Fruit fly (Drosophila melanogaster) Kc167 (cell line): Measurements from ENCODE around the gene CG31463.

Source experiments
- Myc ChIP-seq: fragments of >200 bp; optimal IDR thresholded peaks from 2 replicates; lab custom pipeline; 2017; ENCODE audit warnings: missing external identifiers
- Sin3A ChIP-seq: fragments of >200 bp; optimal IDR thresholded peaks from 2 replicates; lab custom pipeline; 2018; ENCODE audit warnings: missing external identifiers
- h ChIP-seq: fragments of >200 bp; optimal IDR thresholded peaks from 3 replicates; lab custom pipeline; 2018; ENCODE audit warnings: missing external identifiers
- insv ChIP-seq: fragments of >200 bp; optimal IDR thresholded peaks from 3 replicates; lab custom pipeline; 2018; ENCODE audit warnings: missing external identifiers
- psq ChIP-seq: fragments of >200 bp; optimal IDR thresholded peaks from 2 replicates; lab custom pipeline; 2017; ENCODE audit warnings: missing external identifiers
- ttk ChIP-seq: sonication (Bioruptor generic); optimal IDR thresholded peaks from 2 replicates; lab custom pipeline; 2017; ENCODE audit warnings: missing external identifiers

CG31463 gene

DNA sequence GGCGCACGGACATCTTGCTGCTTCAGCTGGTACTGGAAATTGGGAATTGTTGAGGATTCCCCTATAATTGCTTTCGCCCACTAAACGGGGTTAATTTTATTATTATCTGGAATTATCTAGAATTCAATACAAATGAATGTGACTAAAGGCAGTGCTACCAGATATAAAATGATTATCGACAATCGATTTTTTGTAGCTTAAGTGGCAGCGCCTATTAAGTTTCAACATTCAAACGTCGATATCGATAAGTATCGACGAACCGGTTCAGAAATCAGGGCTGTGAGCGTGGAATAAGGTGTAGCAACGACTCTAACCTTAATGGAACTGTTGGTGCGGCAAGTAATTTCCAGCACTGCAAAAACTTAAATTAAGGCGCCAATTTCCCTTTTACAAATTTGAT lies 13.0 kb downstream of the CG31463 start, which contains the start of gene Sgt1:
Gene Sgt1 (minus strand): TSS at position 165 of the 400 bp plus-strand sequence.
- TF ChIP-seq Myc (no peak), Sin3A (lab: Kevin White, UChicago) (no peak), insv (lab: Kevin White, UChicago) (no peak), psq (lab: Kevin White, UChicago) (no peak), ttk (lab: Kevin White, UChicago) (no peak), h (lab: Kevin White, UChicago) (no peak)

DNA sequence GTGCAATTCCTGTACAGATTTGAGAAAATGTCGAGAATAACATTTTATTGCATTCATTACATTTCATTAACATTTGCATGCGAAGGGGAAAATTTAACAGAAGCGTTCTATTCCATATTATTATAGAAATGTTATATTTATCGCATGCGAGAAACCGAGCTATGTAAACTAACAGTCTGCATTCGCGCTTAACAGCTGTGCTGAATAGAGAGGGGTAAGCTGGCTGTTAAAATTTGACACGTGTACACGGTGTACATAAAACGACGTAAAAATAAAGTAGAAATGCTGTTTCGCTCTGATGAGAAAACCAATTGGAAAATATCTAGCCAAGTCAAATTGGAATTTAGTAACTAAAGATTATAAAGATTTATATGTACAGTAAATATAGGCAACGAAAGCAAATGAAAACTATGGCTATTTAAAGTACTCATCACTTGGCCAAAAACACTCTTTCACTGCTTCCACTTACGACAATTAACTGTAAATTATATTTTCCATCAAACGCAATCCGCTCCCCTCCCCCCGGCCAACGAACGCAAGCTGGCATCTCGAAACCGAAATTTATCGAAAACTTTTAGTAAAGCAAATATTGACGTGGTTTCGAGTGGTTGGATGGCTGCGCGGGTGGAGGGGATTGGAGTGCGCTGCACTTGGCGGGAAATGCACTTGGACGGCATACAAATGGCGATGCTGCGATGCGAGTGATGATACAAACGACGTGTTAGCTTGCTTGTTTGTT lies 14.2 kb downstream of the CG31463 start:
- TF ChIP-seq ttk (lab: Kevin White, UChicago) = no peak
- TF ChIP-seq h (lab: Kevin White, UChicago) = no peak
- no peak for TF ChIP-seq insv (lab: Kevin White, UChicago)
- no peak for TF ChIP-seq psq (lab: Kevin White, UChicago)
- TF ChIP-seq Sin3A (lab: Kevin White, UChicago) = no peak

DNA sequence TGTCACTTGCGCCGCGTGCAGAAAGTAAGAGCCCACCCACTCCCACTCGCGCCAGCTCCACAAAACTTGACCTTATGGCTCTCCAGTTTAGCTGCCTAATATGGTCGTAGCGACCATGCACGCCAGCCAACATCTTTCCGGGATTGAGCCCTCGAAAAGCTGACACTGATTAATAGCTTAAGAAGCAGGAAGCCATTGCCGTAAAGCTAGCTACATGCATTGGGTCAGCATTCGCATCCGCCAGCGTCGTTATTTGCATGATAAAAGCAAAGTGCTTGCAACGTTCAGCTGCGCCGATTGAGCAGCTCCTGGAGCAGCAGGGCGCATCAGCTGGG lies 14.8 kb downstream of the CG31463 start:
- TF ChIP-seq h (lab: Kevin White, UChicago) (no peak), Myc (no peak), insv (lab: Kevin White, UChicago) (no peak), ttk (lab: Kevin White, UChicago) (no peak), Sin3A (lab: Kevin White, UChicago) (no peak), psq (lab: Kevin White, UChicago) (no peak)

DNA sequence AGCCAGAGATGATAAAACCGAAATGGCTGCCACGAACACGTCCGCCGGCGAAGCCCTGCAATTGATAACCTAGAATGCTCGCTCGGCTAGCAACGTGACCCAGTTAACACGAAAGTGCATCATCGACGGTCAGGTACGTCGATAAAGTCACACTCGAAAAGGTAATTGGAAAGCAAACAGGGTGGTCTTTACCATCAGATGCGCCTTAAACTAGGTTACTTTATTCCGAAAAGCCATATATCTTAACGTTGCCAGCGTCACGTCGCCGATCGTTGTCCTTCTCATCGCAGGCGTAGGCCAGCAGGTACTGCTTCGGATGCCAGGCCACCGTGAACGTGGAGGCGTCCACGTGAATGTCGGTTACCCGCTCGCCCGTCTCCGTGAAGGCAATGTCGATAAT lies 15.1 kb downstream of the CG31463 start:
- TF ChIP-seq Myc = no peak

DNA sequence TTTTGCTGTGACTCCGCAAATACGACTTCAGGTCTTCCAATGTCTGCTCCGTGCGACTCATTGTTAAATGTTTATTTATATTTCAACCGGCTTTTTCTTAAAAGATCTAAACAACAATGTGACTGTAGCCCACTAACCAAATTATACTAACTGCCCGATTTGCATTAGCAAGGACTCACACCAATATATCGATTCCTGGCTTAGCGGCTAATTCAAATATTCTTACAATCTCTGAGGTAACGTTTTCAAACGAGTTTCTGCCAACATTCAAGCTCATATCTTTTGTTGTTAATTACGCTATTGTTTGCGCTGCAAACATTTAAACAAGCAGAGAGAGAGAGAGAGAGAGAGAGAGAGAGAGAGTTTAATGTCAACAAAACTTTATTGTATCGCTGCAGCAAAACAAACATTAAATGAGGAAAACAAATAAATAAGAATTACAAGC lies 16.4 kb downstream of the CG31463 start, which contains the start of gene tex:
Gene tex (minus strand): TSS at position 131 of the 445 bp plus-strand sequence.
- TF ChIP-seq psq (lab: Kevin White, UChicago) (no peak), insv (lab: Kevin White, UChicago) (no peak), Myc (no peak), h (lab: Kevin White, UChicago) (no peak), Sin3A (lab: Kevin White, UChicago) (no peak), ttk (lab: Kevin White, UChicago) (no peak)

DNA sequence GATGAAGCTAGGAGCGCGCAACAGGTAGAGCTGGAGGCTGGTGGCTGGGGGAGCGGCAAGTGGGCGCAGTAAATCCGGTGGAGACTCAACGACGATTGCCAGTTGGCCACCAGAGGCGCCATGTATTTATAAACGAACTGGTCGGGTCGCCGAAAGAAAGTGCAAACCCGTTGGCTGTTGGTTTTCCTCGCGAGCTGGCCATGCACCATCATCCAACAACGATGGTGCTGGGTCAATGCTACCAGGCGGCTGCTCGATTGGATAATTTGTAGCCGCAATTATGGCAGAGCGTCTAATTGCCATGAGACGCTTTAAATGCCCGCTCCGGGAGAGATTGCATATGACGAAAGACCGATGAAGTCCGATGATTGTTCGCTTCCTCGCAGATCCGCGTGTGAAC lies 18.5 kb downstream of the CG31463 start, which contains the start of gene CG11693:
Gene CG11693 (minus strand): TSS at position 101 of the 400 bp plus-strand sequence.
- no peak for TF ChIP-seq Sin3A (lab: Kevin White, UChicago)
- TF ChIP-seq ttk (lab: Kevin White, UChicago) = no peak
- no peak for TF ChIP-seq h (lab: Kevin White, UChicago)
- TF ChIP-seq Myc = no peak
- no peak for TF ChIP-seq psq (lab: Kevin White, UChicago)
- no peak for TF ChIP-seq insv (lab: Kevin White, UChicago)

DNA sequence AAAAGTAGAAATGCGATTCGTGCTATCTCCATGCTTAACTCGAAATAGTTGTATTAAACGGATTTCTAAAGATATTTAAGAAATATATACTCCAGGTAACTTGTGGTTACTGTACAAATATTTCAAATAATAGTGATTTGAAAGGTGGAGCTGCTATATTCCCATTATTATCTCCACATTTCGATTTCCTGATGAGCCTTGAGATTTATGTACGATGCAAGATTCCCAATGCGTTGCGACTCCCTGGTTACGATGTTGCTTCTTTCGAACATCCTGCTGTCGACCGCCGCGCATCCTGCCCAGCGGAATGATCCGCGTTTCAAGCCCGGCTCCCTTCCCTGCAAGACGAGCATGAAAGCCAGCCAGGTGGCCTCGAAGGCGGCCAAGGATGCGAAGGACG lies 19.9 kb downstream of the CG31463 start, which contains the start of the genes CG11694 and CG11698:
Gene CG11694 (minus strand): TSS at position 101 of the 400 bp plus-strand sequence.
Gene CG11698 (plus strand): TSS at position 152 of the 400 bp plus-strand sequence.
- TF ChIP-seq insv (lab: Kevin White, UChicago) = no peak
- TF ChIP-seq h (lab: Kevin White, UChicago) = no peak
- TF ChIP-seq Myc = no peak
- TF ChIP-seq ttk (lab: Kevin White, UChicago) = no peak
- no peak for TF ChIP-seq Sin3A (lab: Kevin White, UChicago)
- TF ChIP-seq psq (lab: Kevin White, UChicago) = no peak

DNA sequence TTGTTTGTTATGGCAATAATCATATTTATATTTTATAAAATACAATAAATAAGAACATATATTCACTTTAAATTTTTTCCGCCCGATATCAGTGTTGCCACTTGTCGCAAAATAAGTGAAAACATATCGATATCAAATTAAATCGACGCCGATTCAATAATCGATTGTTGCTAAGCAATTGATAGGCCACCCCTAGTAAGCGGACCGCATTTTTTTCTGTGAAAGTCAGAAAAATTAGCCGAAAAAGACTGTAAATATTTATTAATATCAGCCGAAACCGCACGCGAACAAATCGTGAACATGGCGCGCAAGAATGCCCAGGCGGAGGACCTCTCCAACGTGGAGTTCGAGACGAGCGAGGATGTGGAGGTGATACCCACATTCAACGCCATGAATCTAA lies 20.9 kb downstream of the CG31463 start, which contains the start of gene CG7483:
Gene CG7483 (plus strand): TSS at position 171 of the 400 bp plus-strand sequence.
- no peak for TF ChIP-seq insv (lab: Kevin White, UChicago)
- no peak for TF ChIP-seq ttk (lab: Kevin White, UChicago)
- TF ChIP-seq h (lab: Kevin White, UChicago) = no peak
- TF ChIP-seq psq (lab: Kevin White, UChicago) = no peak
- TF ChIP-seq Myc = no peak
- no peak for TF ChIP-seq Sin3A (lab: Kevin White, UChicago)

DNA sequence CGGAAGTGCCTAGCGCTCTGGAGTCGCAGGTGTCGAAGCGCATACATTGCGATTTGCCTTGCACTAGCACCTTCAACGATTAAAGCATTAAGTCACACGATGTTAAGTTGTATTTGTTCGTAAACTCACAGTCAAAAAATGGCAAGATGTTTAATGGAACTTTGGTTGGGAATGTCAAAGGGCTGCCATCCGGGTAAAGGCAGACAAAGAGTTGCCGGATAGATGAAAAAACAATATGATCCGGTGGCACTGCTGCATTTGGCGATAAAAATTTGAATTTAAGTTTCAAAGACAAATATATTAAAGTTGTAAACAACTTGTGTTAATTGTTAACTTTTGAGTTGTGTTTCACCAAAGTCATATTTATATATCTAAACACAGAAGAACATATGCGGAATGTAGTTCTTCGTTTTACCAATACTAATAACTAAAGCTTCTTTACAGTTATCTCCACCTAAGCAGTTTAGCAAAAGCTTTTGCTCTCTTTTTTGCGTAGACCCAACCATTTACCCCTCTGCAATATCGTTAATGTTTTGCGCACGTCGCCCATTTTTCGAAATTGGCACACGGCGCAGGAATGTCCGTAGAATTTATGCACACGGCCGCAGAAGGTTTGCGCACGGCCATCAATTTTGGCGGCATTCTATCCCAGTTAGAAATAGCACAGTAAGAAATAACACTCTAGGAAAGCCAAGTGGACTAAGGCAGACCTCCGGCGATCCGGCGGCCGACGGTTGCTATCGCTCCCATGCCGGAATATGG lies 24.4 kb downstream of the CG31463 start, which contains the start of gene Coq2:
Gene Coq2 (minus strand): TSS at position 200 of the 762 bp plus-strand sequence.
- TF ChIP-seq insv (lab: Kevin White, UChicago) (no peak), Myc (no peak), ttk (lab: Kevin White, UChicago) (no peak), Sin3A (lab: Kevin White, UChicago) (no peak), h (lab: Kevin White, UChicago) (no peak), psq (lab: Kevin White, UChicago) (no peak)

DNA sequence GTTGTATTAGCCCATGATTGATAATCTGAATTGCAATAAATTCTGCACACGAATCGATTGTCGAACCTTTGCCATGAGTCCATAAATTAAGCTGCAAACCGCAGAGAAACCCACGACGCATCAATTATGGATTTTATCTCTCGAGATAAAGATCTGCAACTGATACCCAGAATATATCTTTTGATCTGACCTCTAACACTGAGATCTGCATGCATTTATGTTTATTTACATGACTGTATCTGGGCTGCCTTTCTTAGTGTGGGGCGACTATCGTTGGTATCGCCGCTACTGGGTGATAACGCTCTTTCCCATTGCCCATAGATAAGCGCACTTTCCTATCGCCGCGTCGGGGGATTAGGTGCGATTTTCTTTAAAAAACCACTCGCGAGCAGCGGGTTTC lies 25.1 kb downstream of the CG31463 start, which contains the start of gene Ctr1B:
Gene Ctr1B (plus strand): TSS at position 398 of the 400 bp plus-strand sequence.
- TF ChIP-seq Myc (no peak), psq (lab: Kevin White, UChicago) (no peak), Sin3A (lab: Kevin White, UChicago) (no peak), insv (lab: Kevin White, UChicago) (no peak), h (lab: Kevin White, UChicago) (no peak), ttk (lab: Kevin White, UChicago) (no peak)

DNA sequence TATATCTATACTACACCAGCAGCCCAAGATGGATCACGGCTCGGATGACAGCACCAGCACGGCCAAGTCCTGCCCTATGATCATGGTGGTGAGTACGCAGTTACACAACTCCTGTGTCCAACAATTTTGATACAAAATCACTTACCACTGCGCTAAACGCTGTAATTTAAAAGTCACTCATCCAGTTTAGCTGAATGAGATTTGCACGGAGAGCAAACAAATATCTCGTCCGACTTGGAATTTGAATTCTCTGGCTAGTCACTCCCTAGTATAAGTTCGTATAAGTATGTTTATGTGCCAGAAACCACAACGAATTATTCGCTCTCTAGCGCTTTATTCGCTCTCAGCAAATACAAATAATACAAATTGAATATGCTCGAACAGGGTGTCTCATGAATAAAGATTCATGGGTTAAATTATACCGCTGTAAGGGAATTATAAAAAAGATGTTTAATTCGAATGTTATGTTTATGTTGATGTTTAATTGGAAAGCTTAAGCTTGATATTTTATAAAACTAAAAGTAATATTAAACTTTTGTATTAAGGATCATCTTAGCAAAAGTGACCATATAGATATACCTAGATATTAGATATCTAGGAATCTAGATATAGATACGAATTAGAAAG lies 25.7 kb downstream of the CG31463 start:
- TF ChIP-seq ttk (lab: Kevin White, UChicago) = no peak
- TF ChIP-seq Myc = no peak
- no peak for TF ChIP-seq psq (lab: Kevin White, UChicago)
- TF ChIP-seq insv (lab: Kevin White, UChicago) = no peak
- TF ChIP-seq h (lab: Kevin White, UChicago) = no peak
- no peak for TF ChIP-seq Sin3A (lab: Kevin White, UChicago)
